In the genomic region with DNA sequence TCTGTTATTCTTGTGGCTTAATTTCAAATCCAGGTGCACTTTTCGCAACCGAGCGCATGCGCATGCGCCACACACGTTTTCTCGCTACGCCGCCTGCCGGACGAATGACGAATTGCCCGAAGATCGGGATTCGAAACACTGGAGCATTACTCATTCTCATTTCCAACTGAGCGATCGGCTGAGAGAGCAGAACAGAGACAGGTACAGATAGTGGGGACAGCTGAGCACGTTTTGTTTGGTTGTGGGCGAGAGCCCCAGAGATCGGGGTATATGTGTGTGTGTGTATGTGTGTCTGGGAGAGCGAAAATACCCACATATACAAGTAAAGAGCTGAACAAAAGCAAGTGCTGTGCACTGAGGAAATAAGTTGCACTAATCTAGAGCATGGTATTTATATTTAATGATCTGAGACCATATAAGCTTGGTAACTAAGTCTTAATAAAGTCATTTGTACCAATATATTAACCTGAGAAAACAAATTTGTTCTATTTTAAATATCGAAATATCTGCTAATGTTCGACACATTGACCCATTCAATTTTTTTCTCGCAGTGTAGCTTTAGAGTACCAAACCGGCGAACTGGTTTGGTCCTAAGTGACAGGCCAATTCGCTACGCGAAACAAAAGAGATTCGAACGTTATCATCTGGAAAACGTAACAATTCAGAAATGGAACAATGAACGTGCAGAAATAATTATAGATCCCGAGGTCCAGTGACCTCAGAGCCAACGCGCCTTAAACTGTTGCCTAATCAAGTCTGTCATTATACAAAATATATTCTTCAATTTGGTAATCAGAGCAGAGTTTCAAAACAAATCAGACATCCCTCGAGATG, we compare ENCODE assay signal across 7 fruit fly cellular contexts.
TF ChIP-seq lines count a peak whose summit lies in the region.

No protein-coding gene starts in this region.

- TF ChIP-seq CTCF in S2 (optimal IDR thresholded peaks at IDR 0.05; lab: Kevin White, UChicago): peak; percentile 76 to 77
- TF ChIP-seq CTCF in whole organism, embryonic (GFP tag; optimal IDR thresholded peaks at IDR 0.05; lab: Kevin White, UChicago): peak; percentile 81

TF ChIP-seq in whole organism, 6 proteins besides CTCF, POLR2A, EP300 and RAD21:
- TF ChIP-seq Dll (optimal IDR thresholded peaks at IDR 0.05; lab: Kevin White, UChicago): peak; percentile 88
- no peak for TF ChIP-seq usp (GFP tag; optimal IDR thresholded peaks at IDR 0.05; lab: Kevin White, UChicago)

TF ChIP-seq in whole organism, adult, 20 proteins besides CTCF, POLR2A, EP300 and RAD21 (continues in another document):
- TF ChIP-seq CG14711 (tag; optimal IDR thresholded peaks at IDR 0.05; lab: Kevin White, UChicago) (peak; percentile 91), Crg-1 (GFP tag; optimal IDR thresholded peaks at IDR 0.05; lab: Kevin White, UChicago) (peak; percentile 53), Clk (GFP tag; optimal IDR thresholded peaks at IDR 0.05; lab: Kevin White, UChicago) (peak; percentile 80), CG11617 (GFP tag; optimal IDR thresholded peaks at IDR 0.05; lab: Kevin White, UChicago) (peak; percentile 90), cic (GFP tag; optimal IDR thresholded peaks at IDR 0.05; lab: Kevin White, UChicago) (peak; percentile 70), kay (GFP tag; lab: Kevin White, UChicago; ENCODE audit: borderline replicate concordance) (peak; percentile 96), bab1 (GFP tag; optimal IDR thresholded peaks at IDR 0.05; lab: Kevin White, UChicago) (peak; percentile 92), CG5204 (GFP tag; optimal IDR thresholded peaks at IDR 0.05; lab: Kevin White, UChicago) (peak; percentile 86), CG7045 (GFP tag; optimal IDR thresholded peaks at IDR 0.05; lab: Kevin White, UChicago) (peak; percentile 76), pad (GFP tag; optimal IDR thresholded peaks at IDR 0.05; lab: Kevin White, UChicago) (peak; percentile 85), toe (GFP tag; optimal IDR thresholded peaks at IDR 0.05; lab: Kevin White, UChicago) (peak; percentile 83), Hr96 (GFP tag; optimal IDR thresholded peaks at IDR 0.05; lab: Kevin White, UChicago) (peak; percentile 91), tj (GFP tag; optimal IDR thresholded peaks at IDR 0.05; lab: Kevin White, UChicago) (peak; percentile 72), CG1620 (GFP tag; optimal IDR thresholded peaks at IDR 0.05; lab: Kevin White, UChicago) (peak; percentile 60), CG33017 (tag; optimal IDR thresholded peaks at IDR 0.05; lab: Kevin White, UChicago) (peak; percentile 81)

TF ChIP-seq in whole organism, embryonic, 481 proteins besides CTCF, POLR2A, EP300 and RAD21 (continues in another document):
- TF ChIP-seq CG13624 (GFP tag; optimal IDR thresholded peaks at IDR 0.05; lab: Kevin White, UChicago) (peak; percentile 95), sc (optimal IDR thresholded peaks at IDR 0.05; lab: Kevin White, UChicago) (no peak), sc (GFP tag; optimal IDR thresholded peaks at IDR 0.05; lab: Kevin White, UChicago) (peak; percentile 84), CG18599 (GFP tag; optimal IDR thresholded peaks at IDR 0.05; lab: Kevin White, UChicago) (peak; percentile 99), CG18011 (GFP tag; optimal IDR thresholded peaks at IDR 0.05; lab: Kevin White, UChicago) (peak; percentile 72), lilli (GFP tag; optimal IDR thresholded peaks at IDR 0.05; lab: Kevin White, UChicago) (peak; percentile 99), ham (GFP tag; IDR thresholded peaks at IDR 0.05; lab: Robert Waterston, UW) (peak; percentile 78), CG31224 (GFP tag; IDR thresholded peaks at IDR 0.05; lab: Robert Waterston, UW) (peak; percentile 94), Doc3 (GFP tag; IDR thresholded peaks at IDR 0.05; lab: Robert Waterston, UW; ENCODE audit: partially characterized antibody) (no peak; the same call in 2 of the 3 replicates), pita (GFP tag; optimal IDR thresholded peaks at IDR 0.05; lab: Kevin White, UChicago) (no peak), MBD-R2 (GFP tag; IDR thresholded peaks at IDR 0.05; lab: Robert Waterston, UW) (peak; percentile 91), CG14710 (tag; optimal IDR thresholded peaks at IDR 0.05; lab: Kevin White, UChicago) (peak; percentile 98), CG17912 (GFP tag; optimal IDR thresholded peaks at IDR 0.05; lab: Kevin White, UChicago) (peak; percentile 68), tgo (GFP tag; IDR thresholded peaks at IDR 0.05; lab: Robert Waterston, UW) (peak; percentile 97), tup (GFP tag; optimal IDR thresholded peaks at IDR 0.05; lab: Kevin White, UChicago) (peak; percentile 91)

TF ChIP-seq in whole organism, prepupa, 60 proteins besides CTCF, POLR2A, EP300 and RAD21 (continues in another document):
- TF ChIP-seq Blimp-1 (GFP tag; optimal IDR thresholded peaks at IDR 0.05; lab: Kevin White, UChicago) (peak; percentile 96), acj6 (GFP tag; optimal IDR thresholded peaks at IDR 0.05; lab: Kevin White, UChicago) (peak; percentile 99), CG11762 (GFP tag; optimal IDR thresholded peaks at IDR 0.05; lab: Kevin White, UChicago; ENCODE audit: insufficient read depth) (peak; percentile 99), svp (GFP tag; lab: Kevin White, UChicago) (peak; percentile 98), CG32006 (GFP tag; optimal IDR thresholded peaks at IDR 0.05; lab: Kevin White, UChicago) (peak; percentile 95), fd85E (GFP tag; optimal IDR thresholded peaks at IDR 0.05; lab: Kevin White, UChicago) (peak; percentile 95), CG6808 (GFP tag; optimal IDR thresholded peaks at IDR 0.05; lab: Kevin White, UChicago) (peak; percentile 98), CG16779 (tag; optimal IDR thresholded peaks at IDR 0.05; lab: Kevin White, UChicago) (peak; percentile 91), OdsH (GFP tag; optimal IDR thresholded peaks at IDR 0.05; lab: Kevin White, UChicago) (peak; percentile 93), Hr39 (GFP tag; optimal IDR thresholded peaks at IDR 0.05; lab: Kevin White, UChicago) (peak; percentile 95), esn (GFP tag; optimal IDR thresholded peaks at IDR 0.05; lab: Kevin White, UChicago) (peak; percentile 97), Ets21C (GFP tag; optimal IDR thresholded peaks at IDR 0.05; lab: Kevin White, UChicago) (peak; percentile 89), CG9139 (GFP tag; optimal IDR thresholded peaks at IDR 0.05; lab: Kevin White, UChicago) (peak; percentile 83), CG6276 (GFP tag; optimal IDR thresholded peaks at IDR 0.05; lab: Kevin White, UChicago) (peak; percentile 99), CG11294 (GFP tag; IDR thresholded peaks at IDR 0.05; lab: Robert Waterston, UW) (peak; percentile 98), Eip78C (GFP tag; lab: Kevin White, UChicago) (peak; percentile 99), CG8119 (GFP tag; IDR thresholded peaks at IDR 0.05; lab: Robert Waterston, UW) (peak; percentile 98)

TF ChIP-seq in whole organism, pupa, 21 proteins besides CTCF, POLR2A, EP300 and RAD21 (continues in another document):
- TF ChIP-seq CG15710 (tag; optimal IDR thresholded peaks at IDR 0.05; lab: Kevin White, UChicago) (peak; percentile 93), gl (tag; optimal IDR thresholded peaks at IDR 0.05; lab: Kevin White, UChicago) (peak; percentile 98), CG13204 (GFP tag; optimal IDR thresholded peaks at IDR 0.05; lab: Kevin White, UChicago) (peak; percentile 82), rn (GFP tag; IDR thresholded peaks at IDR 0.05; lab: Robert Waterston, UW) (peak; percentile 99), CG10348 (GFP tag; IDR thresholded peaks at IDR 0.05; lab: Robert Waterston, UW) (peak; percentile 94), Pif1B (GFP tag; optimal IDR thresholded peaks at IDR 0.05; lab: Kevin White, UChicago) (peak; percentile 94), CG12605 (GFP tag; IDR thresholded peaks at IDR 0.05; lab: Robert Waterston, UW) (peak; percentile 95), CG4496 (GFP tag; IDR thresholded peaks at IDR 0.05; lab: Robert Waterston, UW) (peak; percentile 99), Ets98B (GFP tag; IDR thresholded peaks at IDR 0.05; lab: Robert Waterston, UW) (peak; percentile 99), CG32121 (GFP tag; IDR thresholded peaks at IDR 0.05; lab: Robert Waterston, UW) (peak; percentile 99), CG17806 (tag; optimal IDR thresholded peaks at IDR 0.05; lab: Kevin White, UChicago) (peak; percentile 99), fd96Ca (GFP tag; IDR thresholded peaks at IDR 0.05; lab: Robert Waterston, UW) (peak; percentile 96), CG8159 (tag; optimal IDR thresholded peaks at IDR 0.05; lab: Kevin White, UChicago) (peak; percentile 99), CG34367 (tag; optimal IDR thresholded peaks at IDR 0.05; lab: Kevin White, UChicago) (peak; percentile 92), D1 (tag; optimal IDR thresholded peaks at IDR 0.05; lab: Kevin White, UChicago) (peak; percentile 98), EcR (GFP tag; optimal IDR thresholded peaks at IDR 0.05; lab: Kevin White, UChicago) (peak; percentile 87), CG9948 (tag; optimal IDR thresholded peaks at IDR 0.05; lab: Kevin White, UChicago) (peak; percentile 98), Snoo (tag; optimal IDR thresholded peaks at IDR 0.05; lab: Kevin White, UChicago) (peak; percentile 92)

TF ChIP-seq in whole organism, wandering third instar larva, 38 proteins besides CTCF, POLR2A, EP300 and RAD21 (continues in another document):
- peak; percentile 66 for TF ChIP-seq Myc (optimal IDR thresholded peaks at IDR 0.05; lab: Kevin White, UChicago)
- TF ChIP-seq OdsH (GFP tag; optimal IDR thresholded peaks at IDR 0.05; lab: Kevin White, UChicago): peak; percentile 95
- TF ChIP-seq tai (GFP tag; optimal IDR thresholded peaks at IDR 0.05; lab: Kevin White, UChicago): peak; percentile 83
- peak; percentile 96 for TF ChIP-seq woc (GFP tag; optimal IDR thresholded peaks at IDR 0.05; lab: Kevin White, UChicago)
- TF ChIP-seq brk (GFP tag; optimal IDR thresholded peaks at IDR 0.05; lab: Kevin White, UChicago): peak; percentile 94
- peak; percentile 97 for TF ChIP-seq dmrt93B (GFP tag; optimal IDR thresholded peaks at IDR 0.05; lab: Kevin White, UChicago)
- TF ChIP-seq pan (optimal IDR thresholded peaks at IDR 0.05; lab: Kevin White, UChicago): no peak
- TF ChIP-seq GATAd (GFP tag; optimal IDR thresholded peaks at IDR 0.05; lab: Kevin White, UChicago): peak; percentile 34
- no peak for TF ChIP-seq Abd-B (GFP tag; optimal IDR thresholded peaks at IDR 0.05; lab: Kevin White, UChicago)
- TF ChIP-seq h (GFP tag; optimal IDR thresholded peaks at IDR 0.05; lab: Kevin White, UChicago): peak; percentile 97
- TF ChIP-seq ey (GFP tag; optimal IDR thresholded peaks at IDR 0.05; lab: Kevin White, UChicago): peak; percentile 94
- no peak for TF ChIP-seq Hr78 (GFP tag; optimal IDR thresholded peaks at IDR 0.05; lab: Kevin White, UChicago)
- peak; percentile 97 for TF ChIP-seq CG9705 (GFP tag; optimal IDR thresholded peaks at IDR 0.05; lab: Kevin White, UChicago)
- peak; percentile 96 for TF ChIP-seq br (GFP tag; optimal IDR thresholded peaks at IDR 0.05; lab: Kevin White, UChicago)
- TF ChIP-seq dsf (GFP tag; optimal IDR thresholded peaks at IDR 0.05; lab: Kevin White, UChicago; ENCODE audit: borderline replicate concordance): peak; percentile 78
- TF ChIP-seq CG32264 (GFP tag; optimal IDR thresholded peaks at IDR 0.05; lab: Kevin White, UChicago): peak; percentile 95
- TF ChIP-seq Jra (GFP tag; optimal IDR thresholded peaks at IDR 0.05; lab: Kevin White, UChicago): peak; percentile 92
- peak; percentile 98 for TF ChIP-seq fru (GFP tag; optimal IDR thresholded peaks at IDR 0.05; lab: Kevin White, UChicago)
- peak; percentile 55 for TF ChIP-seq Hr83 (GFP tag; optimal IDR thresholded peaks at IDR 0.05; lab: Kevin White, UChicago; ENCODE audit: poor library complexity, severe bottlenecking)
